Worm (Caenorhabditis elegans): ENCODE data around the gene vit-3.

The vit-3 gene

DNA sequence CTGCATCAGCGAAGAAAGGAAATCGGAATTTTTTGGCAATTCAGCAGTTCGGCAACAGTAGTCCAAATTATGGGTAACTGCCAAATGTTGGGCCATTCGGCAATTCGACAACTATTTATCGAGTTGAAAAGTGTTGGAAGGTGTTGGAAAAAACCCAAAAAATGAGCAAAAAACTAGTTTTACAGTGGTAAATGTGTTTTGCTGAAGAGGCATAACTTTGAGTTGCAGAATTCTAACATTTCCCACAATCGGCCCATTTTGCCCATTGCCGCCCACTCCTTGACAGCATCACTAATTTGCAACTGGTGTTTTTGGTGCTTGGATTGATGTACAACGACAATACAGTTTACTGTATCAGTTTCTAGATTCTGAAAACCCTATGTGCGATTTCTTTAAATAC, 18.7 kb downstream of the vit-3 start:
- TF ChIP-seq snpc-4 (tag; optimal IDR thresholded peaks at IDR 0.05) (no peak), efl-1 (optimal IDR thresholded peaks at IDR 0.05) (no peak), efl-1 (GFP tag; optimal IDR thresholded peaks at IDR 0.05 in 1 of 2) (peak in 1 of 2 experiments; percentile 77)

DNA sequence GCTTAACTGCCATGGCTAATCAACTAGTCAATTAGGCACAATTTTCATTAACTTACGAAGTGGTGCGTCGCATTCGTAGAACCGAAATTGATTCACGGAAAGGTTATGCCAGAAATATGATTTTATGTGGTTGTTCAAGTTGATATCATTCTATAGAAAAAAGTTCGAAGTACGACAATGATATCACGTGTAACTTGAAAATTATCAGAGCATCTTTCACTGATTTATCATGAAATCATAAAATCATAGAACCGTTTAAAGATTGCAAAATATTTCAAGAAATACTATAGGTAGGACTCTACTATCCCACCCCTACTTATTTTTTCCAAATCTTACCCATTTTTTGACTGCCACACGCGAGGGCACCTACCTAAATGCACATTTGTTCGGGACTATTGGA, 19.4 kb downstream of the vit-3 start:
- no peak for TF ChIP-seq nhr-76 (tag; optimal IDR thresholded peaks at IDR 0.05)
- peak; percentile 3 for TF ChIP-seq lin-14 (GFP tag; optimal IDR thresholded peaks at IDR 0.05)
- peak; percentile 2 for TF ChIP-seq nhr-71 (tag; optimal IDR thresholded peaks at IDR 0.05)
- peak; percentile 51 for TF ChIP-seq elt-2 (tag; optimal IDR thresholded peaks at IDR 0.05)

DNA sequence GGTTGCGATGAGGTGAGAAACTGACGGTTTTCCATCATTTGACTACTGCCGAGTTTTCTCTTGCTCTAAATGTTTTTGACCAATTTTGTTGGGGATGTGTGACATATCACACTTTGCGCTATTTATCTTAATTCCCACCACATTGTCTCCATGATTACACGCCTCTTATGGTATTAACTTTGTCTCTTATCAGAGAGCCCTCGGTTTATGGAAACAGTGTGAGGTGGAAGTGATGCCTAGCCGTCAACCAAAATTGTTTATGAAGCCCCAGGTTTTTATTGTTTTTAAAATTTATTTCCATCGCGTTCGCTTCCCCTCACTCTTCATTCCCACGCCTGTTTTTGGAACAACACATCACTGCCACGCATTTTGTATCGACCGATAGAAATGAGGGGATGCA, 21.2 kb downstream of the vit-3 start:
- TF ChIP-seq efl-1 (optimal IDR thresholded peaks at IDR 0.05), result no peak
- TF ChIP-seq efl-1 (GFP tag; optimal IDR thresholded peaks at IDR 0.05 in 1 of 2), result no peak
- TF ChIP-seq elt-2 (tag; optimal IDR thresholded peaks at IDR 0.05), result peak; percentile 63
- TF ChIP-seq mef-2 (tag; optimal IDR thresholded peaks at IDR 0.05), result no peak
- TF ChIP-seq efl-3 (GFP tag; optimal IDR thresholded peaks at IDR 0.05), result no peak

DNA sequence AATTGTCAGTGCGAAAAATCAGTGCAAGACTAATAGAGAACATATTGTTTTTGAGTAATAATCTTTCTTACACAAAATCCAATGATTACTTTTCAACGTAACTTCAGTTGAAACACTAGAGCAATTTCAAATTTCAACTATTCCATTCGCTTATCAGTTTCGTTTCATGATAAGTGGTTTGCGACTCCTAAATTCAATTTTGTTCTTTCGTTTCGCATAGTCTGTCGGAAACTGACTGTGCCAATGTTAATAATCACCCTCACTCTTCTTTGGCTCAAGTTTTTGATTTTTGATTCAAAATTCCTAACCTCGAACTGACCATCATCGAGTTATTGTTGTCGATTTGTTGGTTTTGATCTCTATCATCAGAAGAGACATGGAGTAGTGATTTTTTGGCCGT, 23.6 kb downstream of the vit-3 start:
- TF ChIP-seq elt-2 (tag; optimal IDR thresholded peaks at IDR 0.05) (peak; percentile 31), ztf-11 (tag; optimal IDR thresholded peaks at IDR 0.05) (no peak), lin-35 (GFP tag; optimal IDR thresholded peaks at IDR 0.05) (no peak), efl-1 (optimal IDR thresholded peaks at IDR 0.05) (no peak), efl-1 (GFP tag; optimal IDR thresholded peaks at IDR 0.05 in 1 of 2) (peak in 1 of 2 experiments; percentile 40)

DNA sequence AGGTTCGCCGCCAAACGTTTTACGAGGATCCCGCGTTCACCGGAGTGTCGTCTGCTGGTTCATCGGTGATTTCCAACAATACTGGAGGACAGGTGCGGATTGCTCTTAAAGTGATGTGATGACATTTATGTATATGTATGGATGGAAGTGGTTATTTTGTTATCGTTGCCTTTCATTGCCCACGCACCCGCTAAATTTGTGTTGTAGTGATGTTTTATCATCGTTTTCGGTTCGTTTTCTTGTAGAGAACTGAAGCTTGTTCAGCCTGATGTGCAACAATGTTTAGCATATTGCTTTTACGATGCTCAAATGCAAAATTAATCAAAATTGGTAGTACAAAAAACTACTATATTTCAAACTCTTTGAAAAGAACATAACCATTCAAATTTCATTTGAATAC, 24.5 kb downstream of the vit-3 start:
- TF ChIP-seq nhr-90 (tag; optimal IDR thresholded peaks at IDR 0.05; ENCODE audit: poor library complexity), result no peak
- TF ChIP-seq nhr-28 (tag; optimal IDR thresholded peaks at IDR 0.05), result no peak
- TF ChIP-seq fkh-10 (GFP tag; optimal IDR thresholded peaks at IDR 0.05), result no peak
- no peak for TF ChIP-seq mep-1 (tag; optimal IDR thresholded peaks at IDR 0.05)
- TF ChIP-seq ces-1 (GFP tag; optimal IDR thresholded peaks at IDR 0.05), result no peak
- TF ChIP-seq lin-14 (GFP tag; optimal IDR thresholded peaks at IDR 0.05), result no peak
- TF ChIP-seq Y116A8C.19 (tag; optimal IDR thresholded peaks at IDR 0.05; ENCODE audit: borderline replicate concordance), result no peak
- TF ChIP-seq hlh-17 (GFP tag; optimal IDR thresholded peaks at IDR 0.05; ENCODE audit: borderline replicate concordance), result no peak
- no peak for TF ChIP-seq egl-27 (tag; optimal IDR thresholded peaks at IDR 0.05)
- no peak for TF ChIP-seq lin-39 (tag; optimal IDR thresholded peaks at IDR 0.05)
- TF ChIP-seq ztf-11 (tag; optimal IDR thresholded peaks at IDR 0.05), result no peak
- no peak for TF ChIP-seq snpc-4 (tag; optimal IDR thresholded peaks at IDR 0.05)
- TF ChIP-seq lin-13 (GFP tag; optimal IDR thresholded peaks at IDR 0.05), result no peak
- TF ChIP-seq ceh-90 (tag; optimal IDR thresholded peaks at IDR 0.05), result no peak
- no peak for TF ChIP-seq sox-4 (tag; optimal IDR thresholded peaks at IDR 0.05)
- no peak for TF ChIP-seq ama-1 (optimal IDR thresholded peaks at IDR 0.05)
- TF ChIP-seq irx-1 (tag; optimal IDR thresholded peaks at IDR 0.05), result no peak
- no peak for TF ChIP-seq mef-2 (tag; optimal IDR thresholded peaks at IDR 0.05)
- TF ChIP-seq F16B12.6 (tag; optimal IDR thresholded peaks at IDR 0.05), result no peak

DNA sequence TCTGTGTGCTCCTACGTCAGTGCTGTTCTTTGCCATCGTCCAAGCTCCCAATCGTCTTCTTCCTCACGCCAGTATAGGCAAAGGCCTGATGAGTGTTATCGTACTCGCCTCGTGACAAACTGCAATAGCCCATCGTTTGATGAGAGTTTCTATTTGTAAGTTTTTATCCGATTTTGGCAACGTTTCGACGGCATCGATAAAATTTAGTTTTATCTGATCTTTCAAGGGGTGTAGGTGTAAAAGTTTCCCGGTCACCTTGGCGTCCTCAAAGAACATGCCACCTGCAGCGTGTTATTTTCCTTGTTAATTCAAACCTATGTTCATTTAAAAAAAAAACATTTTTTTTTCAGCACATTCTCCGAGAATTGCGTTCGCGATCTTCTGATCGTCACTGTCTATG, 25.3 kb downstream of the vit-3 start:
- no peak for TF ChIP-seq isw-1 (GFP tag; IDR thresholded peaks at IDR 0.05)
- peak; percentile 31 for TF ChIP-seq nhr-20 (tag; optimal IDR thresholded peaks at IDR 0.05)
- no peak for TF ChIP-seq sox-4 (tag; optimal IDR thresholded peaks at IDR 0.05)
- TF ChIP-seq unc-30 (tag; optimal IDR thresholded peaks at IDR 0.05), result no peak
- TF ChIP-seq nhr-77 (tag; optimal IDR thresholded peaks at IDR 0.05), result no peak
- TF ChIP-seq lin-14 (GFP tag; optimal IDR thresholded peaks at IDR 0.05), result peak; percentile 15
- no peak for TF ChIP-seq mep-1 (tag; optimal IDR thresholded peaks at IDR 0.05)
- no peak for TF ChIP-seq egl-13 (tag; optimal IDR thresholded peaks at IDR 0.05)
- no peak for TF ChIP-seq pag-3 (tag; optimal IDR thresholded peaks at IDR 0.05; ENCODE audit: borderline replicate concordance, insufficient read depth)
- TF ChIP-seq grh-1 (GFP tag; IDR thresholded peaks at IDR 0.05), result no peak
- TF ChIP-seq unc-62 (GFP tag; optimal IDR thresholded peaks at IDR 0.05), result no peak
- no peak for TF ChIP-seq ama-1 (optimal IDR thresholded peaks at IDR 0.05)
- TF ChIP-seq nhr-85 (tag), result peak; percentile 63
- TF ChIP-seq zip-4 (GFP tag; optimal IDR thresholded peaks at IDR 0.05), result no peak
- TF ChIP-seq fkh-8 (tag; optimal IDR thresholded peaks at IDR 0.05), result no peak
- TF ChIP-seq skn-1 (tag; optimal IDR thresholded peaks at IDR 0.05), result no peak
- no peak for TF ChIP-seq nhr-47 (tag; optimal IDR thresholded peaks at IDR 0.05)
- no peak for TF ChIP-seq efl-3 (GFP tag; optimal IDR thresholded peaks at IDR 0.05)
- no peak for TF ChIP-seq elt-2 (tag; optimal IDR thresholded peaks at IDR 0.05)
- no peak for TF ChIP-seq elt-3 (tag; optimal IDR thresholded peaks at IDR 0.05)
- no peak for TF ChIP-seq C34B4.2 (tag; optimal IDR thresholded peaks at IDR 0.05)
- TF ChIP-seq ztf-11 (tag; optimal IDR thresholded peaks at IDR 0.05), result no peak
- no peak for TF ChIP-seq vab-15 (tag; optimal IDR thresholded peaks at IDR 0.05)
- no peak for TF ChIP-seq nhr-11 (tag; optimal IDR thresholded peaks at IDR 0.05)

All from whole organism, L1 larva.